Worm (Caenorhabditis elegans): ENCODE results near the gene comt-3.

DNA sequence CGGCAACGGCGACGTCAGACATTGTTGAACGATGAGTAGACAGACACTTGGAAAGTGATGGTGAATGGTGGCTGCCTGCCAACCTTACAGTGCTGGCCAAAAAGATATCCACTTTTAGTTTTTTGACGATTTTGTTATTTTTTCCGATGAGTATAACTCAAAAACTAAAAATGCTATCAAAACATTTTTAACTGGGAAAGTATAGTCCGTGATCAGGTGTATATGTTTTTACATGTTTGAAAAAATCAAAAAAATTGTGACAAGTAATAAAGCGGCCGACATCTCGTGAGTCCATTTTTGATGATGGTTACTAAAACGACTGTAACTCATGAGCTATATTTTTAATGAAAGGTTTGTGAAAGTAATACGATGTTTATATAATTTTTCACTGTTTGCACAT is 25.9 kb upstream of the comt-3 start, which contains the start of gene hil-6:
- no peak for TF ChIP-seq unc-3 (GFP tag; conservative IDR thresholded peaks at IDR 0.05)
- no peak for TF ChIP-seq unc-3 (tag; optimal IDR thresholded peaks at IDR 0.05)
- TF ChIP-seq fkh-6 (tag; optimal IDR thresholded peaks at IDR 0.05) = no peak
- TF ChIP-seq sox-4 (tag; optimal IDR thresholded peaks at IDR 0.05) = no peak
- TF ChIP-seq dmd-4 (tag; optimal IDR thresholded peaks at IDR 0.05; ENCODE audit: borderline replicate concordance) = no peak
- TF ChIP-seq nhr-11 (tag; optimal IDR thresholded peaks at IDR 0.05) = no peak

Data from whole organism, late embryonic.